Worm (Caenorhabditis elegans) whole organism, L4 larva: ENCODE results near the gene Y58A7A.3.
"Not testable (repeated sequence)": the region's sequence is repeated elsewhere in the genome, so short reads cannot be mapped to it uniquely, and the experiment has no call there.

Experiments used
- D1046.2 ChIP-seq: fragments of 200-800 bp; sonication (Bioruptor generic); IDR thresholded peaks from 2 replicates; pipeline ENCODE4 v1.3.6; 2022; ENCODE audit warnings: missing genetic modification characterization, missing compliant biosample characterization
- F10B5.3 ChIP-seq: sonication (generic microtip); optimal IDR thresholded peaks from 2 replicates; lab custom pipeline; 2016; ENCODE audit warnings: mild to moderate bottlenecking, missing genetic modification characterization, missing compliant biosample characterization
- T26A8.4 ChIP-seq: fragments of 200-800 bp; sonication (Bioruptor generic); IDR thresholded peaks from 2 replicates; pipeline ENCODE4 v1.3.6; 2022; ENCODE audit warnings: missing genetic modification characterization, missing compliant biosample characterization
- Y48G9A.11 ChIP-seq: fragments of 200-800 bp; sonication (Bioruptor generic); IDR thresholded peaks from 2 replicates; pipeline ENCODE4 v1.3.6; 2022; ENCODE audit warnings: missing genetic modification reagents, missing genetic modification characterization, missing compliant biosample characterization
- Y75B8A.6 ChIP-seq: fragments of 200-800 bp; sonication (Bioruptor generic); IDR thresholded peaks from 2 replicates; pipeline ENCODE4 v1.3.6; 2022; ENCODE audit warnings: missing genetic modification reagents, missing genetic modification characterization, missing compliant biosample characterization
- ZK337.2 ChIP-seq: fragments of 200-800 bp; sonication (Bioruptor generic); IDR thresholded peaks from 2 replicates; pipeline ENCODE4 v1.3.6; 2022; ENCODE audit warnings: missing genetic modification reagents, missing genetic modification characterization, missing compliant biosample characterization
- aly-2 ChIP-seq: sonication (generic microtip); optimal IDR thresholded peaks from 2 replicates; lab custom pipeline; 2018; ENCODE audit warnings: missing biosample characterization, missing genetic modification characterization
- arid-1 ChIP-seq: fragments of 200-800 bp; sonication (Bioruptor generic); conservative IDR thresholded peaks from 2 replicates; pipeline ENCODE4 v1.3.6; 2022; ENCODE audit warnings: missing genetic modification reagents, missing genetic modification characterization, missing compliant biosample characterization
- attf-4 ChIP-seq: sonication (generic microtip); optimal IDR thresholded peaks from 3 replicates; lab custom pipeline; 2017; ENCODE audit warnings: missing biosample characterization, missing genetic modification characterization
- ceh-20 ChIP-seq: fragments of 200-800 bp; sonication (Bioruptor generic); IDR thresholded peaks from 2 replicates; pipeline ENCODE4 v1.3.6; 2022; ENCODE audit warnings: missing genetic modification reagents, missing genetic modification characterization, missing compliant biosample characterization
- ceh-44 ChIP-seq: fragments of 200-800 bp; sonication (Bioruptor generic); IDR thresholded peaks from 2 replicates; pipeline ENCODE4 v1.3.6; 2022; ENCODE audit warnings: missing genetic modification reagents, missing genetic modification characterization, missing compliant biosample characterization
- ceh-82 ChIP-seq: sonication (generic microtip); optimal IDR thresholded peaks from 2 replicates; lab custom pipeline; 2017; ENCODE audit warnings: missing biosample characterization, missing genetic modification characterization
- ctbp-1 ChIP-seq: fragments of 200-800 bp; sonication (Bioruptor generic); IDR thresholded peaks from 2 replicates; pipeline ENCODE4 v1.3.6; 2022; ENCODE audit warnings: missing genetic modification reagents, missing genetic modification characterization, missing compliant biosample characterization
- dmd-6 ChIP-seq: fragments of 200-800 bp; sonication (Bioruptor generic); IDR thresholded peaks from 2 replicates; pipeline ENCODE4 v1.3.6; 2022; ENCODE audit warnings: missing genetic modification reagents, missing genetic modification characterization, missing compliant biosample characterization
- dmd-8 ChIP-seq: fragments of 200-800 bp; sonication (Bioruptor generic); IDR thresholded peaks from 2 replicates; pipeline ENCODE4 v1.3.6; 2022; ENCODE audit warnings: missing genetic modification characterization, missing compliant biosample characterization
- dmd-9 ChIP-seq: fragments of 200-800 bp; sonication (Bioruptor generic); IDR thresholded peaks from 2 replicates; pipeline ENCODE4 v1.3.6; 2022; ENCODE audit warnings: missing genetic modification reagents, missing genetic modification characterization, missing compliant biosample characterization
- duxl-1 ChIP-seq: sonication (generic microtip); optimal IDR thresholded peaks from 2 replicates; lab custom pipeline; 2016; ENCODE audit warnings: mild to moderate bottlenecking, missing genetic modification characterization, moderate library complexity, missing compliant biosample characterization; ENCODE audit not compliant: poor library complexity
- hmg-1.1 ChIP-seq: fragments of 200-800 bp; sonication (Bioruptor generic); IDR thresholded peaks from 2 replicates; pipeline ENCODE4 v1.3.6; 2022; ENCODE audit warnings: missing genetic modification reagents, missing genetic modification characterization, missing compliant biosample characterization
- lim-7 ChIP-seq: fragments of 200-800 bp; sonication (Bioruptor generic); IDR thresholded peaks from 2 replicates; pipeline ENCODE4 v1.3.6; 2022; ENCODE audit warnings: missing genetic modification characterization, missing compliant biosample characterization
- lin-1 ChIP-seq: fragments of 200-800 bp; sonication (Bioruptor generic); IDR thresholded peaks from 2 replicates; pipeline ENCODE4 v1.3.6; 2022; ENCODE audit warnings: missing genetic modification reagents, missing genetic modification characterization, missing compliant biosample characterization
- lin-29 ChIP-seq: fragments of 200-800 bp; sonication (Bioruptor generic); IDR thresholded peaks from 2 replicates; pipeline ENCODE4 v1.3.6; 2022; ENCODE audit warnings: missing genetic modification reagents, missing genetic modification characterization, missing compliant biosample characterization
- lin-38 ChIP-seq: fragments of 200-800 bp; sonication (Bioruptor generic); IDR thresholded peaks from 2 replicates; pipeline ENCODE4 v1.3.6; 2022; ENCODE audit warnings: missing genetic modification reagents, missing genetic modification characterization, missing compliant biosample characterization
- madf-9 ChIP-seq: fragments of 200-800 bp; sonication (Bioruptor generic); conservative IDR thresholded peaks from 2 replicates; pipeline ENCODE4 v1.3.6; 2022; ENCODE audit warnings: missing genetic modification reagents, missing genetic modification characterization, missing compliant biosample characterization
- mdt-29 ChIP-seq: fragments of 200-800 bp; sonication (Bioruptor generic); IDR thresholded peaks from 2 replicates; pipeline ENCODE4 v1.3.6; 2022; ENCODE audit warnings: missing genetic modification reagents, missing genetic modification characterization, missing compliant biosample characterization
- mxl-2 ChIP-seq: fragments of 200-800 bp; sonication (Bioruptor generic); conservative IDR thresholded peaks from 2 replicates; pipeline ENCODE4 v1.3.6; 2022; ENCODE audit warnings: missing genetic modification reagents, missing genetic modification characterization, missing compliant biosample characterization
- nhr-25 ChIP-seq: sonication (generic microtip); optimal IDR thresholded peaks from 2 replicates; lab custom pipeline; 2017; ENCODE audit warnings: missing genetic modification characterization, mild to moderate bottlenecking, missing compliant biosample characterization, antibody characterized with exemption, moderate library complexity, borderline replicate concordance; ENCODE audit not compliant: insufficient read depth
- nhr-42 ChIP-seq: fragments of 200-800 bp; sonication (Bioruptor generic); IDR thresholded peaks from 2 replicates; pipeline ENCODE4 v1.3.6; 2022; ENCODE audit warnings: missing genetic modification characterization, missing compliant biosample characterization
- pha-4 ChIP-seq, 2 experiments: fragments of 150-350 bp in 1 of 2; fragments of 200-800 bp in 1 of 2; sonication (Bioruptor generic) in 1 of 2; IDR thresholded peaks in 1 of 2; optimal IDR thresholded peaks in 1 of 2; 2 replicates each; pipeline versions ENCODE4 v1.3.6 to Lab custom; 2014 to 2022; ENCODE audit warnings: missing genetic modification characterization in 2 of 2, missing genetic modification reagents in 2 of 2, missing biosample characterization in 1 of 2, missing compliant biosample characterization in 1 of 2
- php-3 ChIP-seq: fragments of 200-800 bp; sonication (Bioruptor generic); IDR thresholded peaks from 2 replicates; pipeline ENCODE4 v1.3.6; 2022; ENCODE audit warnings: missing genetic modification reagents, missing genetic modification characterization, missing compliant biosample characterization
- rbr-2 ChIP-seq: sonication (generic microtip); optimal IDR thresholded peaks from 2 replicates; lab custom pipeline; 2016; ENCODE audit warnings: missing genotype, missing genetic modification characterization, missing compliant biosample characterization
- saeg-2 ChIP-seq: fragments of 200-800 bp; sonication (Bioruptor generic); IDR thresholded peaks from 2 replicates; pipeline ENCODE4 v1.3.6; 2022; ENCODE audit warnings: missing genetic modification reagents, missing genetic modification characterization, missing compliant biosample characterization
- set-16 ChIP-seq: fragments of 200-800 bp; sonication (Bioruptor generic); IDR thresholded peaks from 2 replicates; pipeline ENCODE4 v1.3.6; 2022; ENCODE audit warnings: missing genetic modification reagents, missing genetic modification characterization, missing compliant biosample characterization
- skn-1 ChIP-seq: fragments of 150-350 bp; optimal IDR thresholded peaks from 2 replicates; lab custom pipeline; 2014; ENCODE audit warnings: missing biosample characterization, missing genetic modification characterization
- snpc-1.2 ChIP-seq: fragments of 200-800 bp; sonication (Bioruptor generic); IDR thresholded peaks from 2 replicates; pipeline ENCODE4 v1.3.6; 2022; ENCODE audit warnings: missing genetic modification reagents, missing genetic modification characterization, missing compliant biosample characterization
- tra-1 ChIP-seq: fragments of 200-800 bp; sonication (Bioruptor generic); IDR thresholded peaks from 2 replicates; pipeline ENCODE4 v1.3.6; 2022; ENCODE audit warnings: missing genetic modification reagents, missing genetic modification characterization, missing compliant biosample characterization
- unc-130 ChIP-seq: sonication (generic microtip); optimal IDR thresholded peaks from 2 replicates; lab custom pipeline; 2016; ENCODE audit warnings: missing genetic modification reagents, missing genetic modification characterization, missing compliant biosample characterization
- unc-62 ChIP-seq, 3 experiments: fragments of 150-350 bp in 1 of 3; sonication (generic microtip); optimal IDR thresholded peaks in 2 of 3; peaks in 1 of 3; 1 replicate in 1 of 3; 2 replicates in 2 of 3; lab custom pipeline; 2014 to 2017; ENCODE audit warnings: missing biosample characterization in 3 of 3, missing genetic modification characterization in 3 of 3, missing genetic modification reagents in 3 of 3, missing genotype in 1 of 3
- vab-7 ChIP-seq: fragments of 200-800 bp; sonication (Bioruptor generic); IDR thresholded peaks from 2 replicates; pipeline ENCODE4 v1.3.6; 2022; ENCODE audit warnings: missing genetic modification reagents, missing genetic modification characterization, missing compliant biosample characterization
- zfp-3 ChIP-seq: fragments of 200-800 bp; sonication (Bioruptor generic); conservative IDR thresholded peaks from 2 replicates; pipeline ENCODE4 v1.3.6; 2022; ENCODE audit warnings: missing genetic modification reagents, missing genetic modification characterization, missing compliant biosample characterization
- ztf-7 ChIP-seq: fragments of 150-350 bp; optimal IDR thresholded peaks from 2 replicates; lab custom pipeline; 2014; ENCODE audit warnings: missing biosample characterization, missing genetic modification characterization

Y58A7A.3 gene

ce11 chrV:5049333-5049942 is 31.3 kb downstream of the Y58A7A.3 start, which contains the start of the genes pqn-51 and K11D12.14 (continued):
- peak; percentile 24 for TF ChIP-seq nhr-25 (tag; lab: Kevin White, UChicago)
- no peak for TF ChIP-seq ceh-82 (tag; lab: Kevin White, UChicago)
- peak; percentile 93 for TF ChIP-seq lin-38 (GFP tag; lab: Robert Waterston, UW)
- TF ChIP-seq ztf-7 (tag; lab: Kevin White, UChicago), result peak; percentile 55
- TF ChIP-seq F10B5.3, result peak; percentile 79
- TF ChIP-seq unc-130 (GFP tag; lab: Kevin White, UChicago), result peak; percentile 7
- TF ChIP-seq skn-1 (tag; lab: Kevin White, UChicago), result no peak
- peak; percentile 98 for TF ChIP-seq ceh-44 (GFP tag; lab: Robert Waterston, UW)
- TF ChIP-seq duxl-1 (tag; lab: Kevin White, UChicago), result peak; percentile 42
- TF ChIP-seq D1046.2, result peak; percentile 76; the same call in 1 of the 2 replicates
- TF ChIP-seq mxl-2 (GFP tag; lab: Robert Waterston, UW), result peak; percentile 33; the same call in 1 of the 2 replicates
- TF ChIP-seq T26A8.4 (GFP tag; lab: Robert Waterston, UW), result peak; percentile 93
- TF ChIP-seq php-3 (GFP tag; lab: Robert Waterston, UW), result peak; percentile 71; the same call in 1 of the 2 replicates
- peak; percentile 22 for TF ChIP-seq aly-2
- no peak for TF ChIP-seq attf-4 (tag; lab: Kevin White, UChicago)
- peak in 1 of 2 experiments; percentile 100 for TF ChIP-seq unc-62 (GFP tag; optimal IDR thresholded peaks at IDR 0.05 in 1 of 2; lab: Kevin White, UChicago)
- no peak for TF ChIP-seq unc-62 (tag; optimal IDR thresholded peaks at IDR 0.05; lab: Kevin White, UChicago)
- 0 out of 2 replicates have a peak, but pooled peaks have one; percentile 10 for TF ChIP-seq lim-7 (GFP tag; lab: Robert Waterston, UW)
- TF ChIP-seq, all 104 proteins: peak for 74

- TF ChIP-seq lin-1 (GFP tag; lab: Robert Waterston, UW), result peak; percentile 60; the same call in 1 of the 2 replicates
- peak; percentile 93 for TF ChIP-seq nhr-42 (GFP tag; lab: Robert Waterston, UW)
- TF ChIP-seq lin-38 (GFP tag; lab: Robert Waterston, UW), result peak; percentile 90
- peak; percentile 89 for TF ChIP-seq dmd-6 (GFP tag; lab: Robert Waterston, UW)
- TF ChIP-seq snpc-1.2 (GFP tag; lab: Robert Waterston, UW), result 0 out of 2 replicates have a peak, but pooled peaks have one; percentile 30
- TF ChIP-seq ZK337.2, result peak; percentile 46; the same call in 1 of the 2 replicates
- TF ChIP-seq dmd-9 (GFP tag; lab: Robert Waterston, UW), result 0 out of 2 replicates have a peak, but pooled peaks have one; percentile 64
- TF ChIP-seq set-16 (GFP tag; lab: Robert Waterston, UW), result peak; percentile 94
- peak; percentile 81; the same call in 1 of the 2 replicates for TF ChIP-seq vab-7 (GFP tag; lab: Robert Waterston, UW)
- peak; percentile 82 for TF ChIP-seq php-3 (GFP tag; lab: Robert Waterston, UW)
- TF ChIP-seq mdt-29 (GFP tag; lab: Robert Waterston, UW), result peak; percentile 75
- TF ChIP-seq saeg-2 (GFP tag; lab: Robert Waterston, UW), result peak; percentile 79
- peak; percentile 95 for TF ChIP-seq ctbp-1 (GFP tag; lab: Robert Waterston, UW)
- peak; percentile 92 for TF ChIP-seq tra-1
- peak; percentile 82 for TF ChIP-seq zfp-3 (GFP tag; lab: Robert Waterston, UW)
- TF ChIP-seq Y48G9A.11 (GFP tag; lab: Robert Waterston, UW), result peak; percentile 57; the same call in 1 of the 2 replicates
- TF ChIP-seq rbr-2 (tag; lab: Kevin White, UChicago), result peak; percentile 25
- TF ChIP-seq Y75B8A.6 (GFP tag; lab: Robert Waterston, UW), result 0 out of 2 replicates have a peak, but pooled peaks have one; percentile 33
- peak; percentile 97 for TF ChIP-seq hmg-1.1
- TF ChIP-seq dmd-8 (GFP tag; lab: Robert Waterston, UW), result 0 out of 2 replicates have a peak, but pooled peaks have one; percentile 59
- TF ChIP-seq arid-1 (GFP tag; lab: Robert Waterston, UW), result peak; percentile 79; the same call in 1 of the 2 replicates
- TF ChIP-seq madf-9 (GFP tag; lab: Robert Waterston, UW), result peak; percentile 77
- peak; percentile 81 for TF ChIP-seq lin-29 (GFP tag; lab: Robert Waterston, UW)
- peak; percentile 86 for TF ChIP-seq ceh-44 (GFP tag; lab: Robert Waterston, UW)
- TF ChIP-seq pha-4 (GFP tag; IDR thresholded peaks at IDR 0.05; lab: Robert Waterston, UW), result peak; percentile 80
- TF ChIP-seq pha-4 (tag; optimal IDR thresholded peaks at IDR 0.05; lab: Kevin White, UChicago), result not testable (repeated sequence)
- TF ChIP-seq D1046.2, result peak; percentile 73; the same call in 1 of the 2 replicates
- peak; percentile 91 for TF ChIP-seq ceh-20 (GFP tag; lab: Robert Waterston, UW)
Measured at ce11 chrV:5047230-5047629, 33.5 kb downstream of the Y58A7A.3 start.
